Worm (Caenorhabditis elegans) whole organism, mixed stage, embryonic: Measurements from ENCODE around the gene F56C9.10.

Experiments
- ceh-43 ChIP-seq: fragments of 200-800 bp; sonication (Bioruptor generic); optimal IDR thresholded peaks from 2 replicates; lab custom pipeline; 2018; ENCODE audit warnings: mild to moderate bottlenecking, missing genetic modification characterization, moderate library complexity, missing compliant biosample characterization
- elt-3 ChIP-seq: fragments of 150-350 bp; optimal IDR thresholded peaks from 2 replicates; lab custom pipeline; 2014; ENCODE audit warnings: missing biosample characterization, missing genetic modification characterization
- hlh-1 ChIP-seq: fragments of 150-350 bp; optimal IDR thresholded peaks from 2 replicates; lab custom pipeline; 2014; ENCODE audit warnings: missing biosample characterization, missing genetic modification reagents, missing genetic modification characterization
- lin-13 ChIP-seq: fragments of 150-350 bp; optimal IDR thresholded peaks from 2 replicates; lab custom pipeline; 2014; ENCODE audit warnings: missing biosample characterization, missing genetic modification characterization
- mep-1 ChIP-seq: fragments of 150-350 bp; optimal IDR thresholded peaks from 2 replicates; lab custom pipeline; 2017; ENCODE audit warnings: missing biosample characterization, missing genetic modification reagents, missing genetic modification characterization, inconsistent platforms
- nhr-12 ChIP-seq: fragments of 150-350 bp; optimal IDR thresholded peaks from 2 replicates; lab custom pipeline; 2014; ENCODE audit warnings: missing biosample characterization, missing genetic modification characterization
- nhr-237 ChIP-seq: fragments of 150-350 bp; optimal IDR thresholded peaks from 2 replicates; lab custom pipeline; 2014; ENCODE audit warnings: missing biosample characterization, missing genetic modification characterization
- nhr-28 ChIP-seq: fragments of 150-350 bp; optimal IDR thresholded peaks from 2 replicates; lab custom pipeline; 2014; ENCODE audit warnings: missing biosample characterization, missing genetic modification characterization
- nhr-76 ChIP-seq: sonication (generic microtip); optimal IDR thresholded peaks from 2 replicates; lab custom pipeline; 2017; ENCODE audit warnings: missing biosample characterization, missing genetic modification characterization
- sem-2 ChIP-seq: fragments of 200-800 bp; sonication (Bioruptor generic); optimal IDR thresholded peaks from 2 replicates; lab custom pipeline; 2018; ENCODE audit warnings: mild to moderate bottlenecking, missing genetic modification characterization, missing compliant biosample characterization
- snpc-4 ChIP-seq: fragments of 150-350 bp; optimal IDR thresholded peaks from 2 replicates; lab custom pipeline; 2014; ENCODE audit warnings: missing biosample characterization, missing genetic modification characterization
- unc-62 ChIP-seq: fragments of 150-350 bp; optimal IDR thresholded peaks from 2 replicates; lab custom pipeline; 2014; ENCODE audit warnings: missing biosample characterization, missing genetic modification reagents, missing genetic modification characterization
- ztf-11 ChIP-seq: fragments of 150-350 bp; optimal IDR thresholded peaks from 2 replicates; lab custom pipeline; 2014; ENCODE audit warnings: missing biosample characterization, missing genetic modification characterization

ce11 chrIII:7298045-7298444, 37.1 kb downstream of the F56C9.10 start:
- no peak for TF ChIP-seq lin-13 (tag; lab: Kevin White, UChicago)
- TF ChIP-seq unc-62 (GFP tag; lab: Kevin White, UChicago), result no peak
- no peak for TF ChIP-seq ceh-43
- TF ChIP-seq elt-3 (tag; lab: Kevin White, UChicago), result no peak
- no peak for TF ChIP-seq snpc-4 (tag; lab: Kevin White, UChicago)
- TF ChIP-seq nhr-237 (tag; lab: Kevin White, UChicago), result no peak
- no peak for TF ChIP-seq nhr-76 (tag; lab: Kevin White, UChicago)
- no peak for TF ChIP-seq ztf-11 (tag; lab: Kevin White, UChicago)
- TF ChIP-seq nhr-28 (tag; lab: Kevin White, UChicago), result no peak
- no peak for TF ChIP-seq mep-1 (tag; lab: Kevin White, UChicago)
- no peak for TF ChIP-seq sem-2
- no peak for TF ChIP-seq nhr-12
- no peak for TF ChIP-seq hlh-1
